Worm (Caenorhabditis elegans) whole organism, L4/young adult: ENCODE measurements around the gene F10D7.3.

ENCODE experiments used
- W03F9.2 ChIP-seq: fragments of 150-350 bp; optimal IDR thresholded peaks from 2 replicates; lab custom pipeline; 2014; ENCODE audit warnings: missing biosample characterization, missing genetic modification characterization
- dao-5 ChIP-seq: sonication (generic microtip); optimal IDR thresholded peaks from 2 replicates; lab custom pipeline; 2016; ENCODE audit warnings: missing genotype, missing genetic modification characterization, moderate library complexity, missing compliant biosample characterization
- him-1 ChIP-seq: sonication (generic microtip); optimal IDR thresholded peaks from 2 replicates; lab custom pipeline; 2016; ENCODE audit warnings: missing genotype, missing genetic modification reagents, missing genetic modification characterization, missing compliant biosample characterization

- TF ChIP-seq him-1 (tag; lab: Kevin White, UChicago) (no peak), dao-5 (no peak), W03F9.2 (no peak)
These were observed 16.1 kb upstream of the F10D7.3 start for ce11 chrX:17390531-17390930.
